Fruit fly (Drosophila melanogaster) Kc167 (cell line): ENCODE results near the gene CG34448.

Source experiments
- Myc ChIP-seq: fragments of >200 bp; optimal IDR thresholded peaks from 2 replicates; lab custom pipeline; 2017; ENCODE audit warnings: missing external identifiers
- Sin3A ChIP-seq: fragments of >200 bp; optimal IDR thresholded peaks from 2 replicates; lab custom pipeline; 2018; ENCODE audit warnings: missing external identifiers
- h ChIP-seq: fragments of >200 bp; optimal IDR thresholded peaks from 3 replicates; lab custom pipeline; 2018; ENCODE audit warnings: missing external identifiers
- insv ChIP-seq: fragments of >200 bp; optimal IDR thresholded peaks from 3 replicates; lab custom pipeline; 2018; ENCODE audit warnings: missing external identifiers
- psq ChIP-seq: fragments of >200 bp; optimal IDR thresholded peaks from 2 replicates; lab custom pipeline; 2017; ENCODE audit warnings: missing external identifiers
- ttk ChIP-seq: sonication (Bioruptor generic); optimal IDR thresholded peaks from 2 replicates; lab custom pipeline; 2017; ENCODE audit warnings: missing external identifiers

Gene CG34448

DNA sequence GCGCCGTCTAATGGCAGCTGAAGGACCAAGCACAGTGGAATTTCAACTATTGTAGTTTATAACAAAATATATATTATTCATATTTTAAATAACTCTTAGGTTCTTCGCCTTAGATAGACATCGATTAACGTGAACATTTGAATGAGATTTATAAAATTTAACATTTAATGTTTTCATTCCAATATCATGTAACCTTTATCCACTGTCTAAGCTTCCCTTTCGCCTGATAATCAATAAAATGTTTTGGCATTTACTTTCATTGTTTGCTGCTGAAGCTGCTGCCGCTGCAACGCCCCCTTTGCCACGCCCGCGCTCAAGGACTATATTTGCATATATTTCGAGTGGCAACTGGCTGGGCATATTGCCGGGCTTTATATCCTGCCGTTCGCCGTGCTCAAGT lies 22.9 kb downstream of the CG34448 start:
- TF ChIP-seq psq (lab: Kevin White, UChicago) (no peak), Myc (no peak), insv (lab: Kevin White, UChicago) (no peak), Sin3A (no peak), h (lab: Kevin White, UChicago) (no peak), ttk (no peak)

DNA sequence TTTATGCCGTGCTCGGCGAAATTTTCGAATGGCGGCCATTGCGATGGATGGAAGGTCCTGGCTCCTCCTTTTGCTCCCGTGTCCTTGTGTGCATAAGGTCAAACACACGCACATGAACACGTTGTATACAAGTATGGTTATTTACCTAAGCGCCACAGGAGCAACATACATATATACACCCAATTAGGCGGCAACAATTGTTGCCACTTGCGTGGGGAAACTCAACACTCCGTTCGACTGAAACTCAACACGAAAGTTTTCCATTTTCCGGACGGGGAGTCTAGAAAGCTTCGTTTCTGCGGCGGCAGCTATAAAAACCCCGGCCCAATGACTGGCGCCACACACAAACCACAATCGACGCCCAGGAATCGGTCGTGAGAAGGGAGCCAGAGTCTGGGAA lies 26.4 kb downstream of the CG34448 start, which contains the start of gene CG46448:
CG46448 (plus strand) TSS at position 340 of the 400 bp plus-strand sequence.
- TF ChIP-seq h (lab: Kevin White, UChicago) (no peak), Myc (no peak)

- TF ChIP-seq Myc (no peak), Sin3A (no peak), h (lab: Kevin White, UChicago) (no peak), insv (lab: Kevin White, UChicago) (no peak), ttk (no peak), psq (lab: Kevin White, UChicago) (no peak)
These were observed 27.2 kb downstream of the CG34448 start, which contains the start of gene CG43750 for dm6 chr2L:2390589-2390988. Gene CG43750 (minus strand): TSS chr2L:2390689.

dm6 chr2L:2385692-2386091 lies 32.1 kb downstream of the CG34448 start, which contains the start of gene CG3557:
Gene CG3557 (minus strand): TSS chr2L:2385792.
- TF ChIP-seq Sin3A (no peak), insv (lab: Kevin White, UChicago) (no peak), Myc (no peak), ttk (no peak), psq (lab: Kevin White, UChicago) (no peak), h (lab: Kevin White, UChicago) (no peak)

dm6 chr2L:2382971-2383370 lies 34.8 kb downstream of the CG34448 start, which contains the start of gene PIG-Wa:
Gene PIG-Wa (plus strand): TSS chr2L:2383202.
- TF ChIP-seq Sin3A = no peak

- no peak for TF ChIP-seq Sin3A
- no peak for TF ChIP-seq h (lab: Kevin White, UChicago)
- no peak for TF ChIP-seq psq (lab: Kevin White, UChicago)
- TF ChIP-seq ttk = no peak
- no peak for TF ChIP-seq Myc
- no peak for TF ChIP-seq insv (lab: Kevin White, UChicago)
These were observed 37.0 kb downstream of the CG34448 start, which contains the start of gene Eogt for dm6 chr2L:2380805-2381204. Gene Eogt (plus strand): TSS chr2L:2381097.

dm6 chr2L:2376418-2376702 lies 41.4 kb downstream of the CG34448 start:
- TF ChIP-seq Myc = no peak
- no peak for TF ChIP-seq h (lab: Kevin White, UChicago)
- no peak for TF ChIP-seq psq (lab: Kevin White, UChicago)
- no peak for TF ChIP-seq Sin3A
- no peak for TF ChIP-seq insv (lab: Kevin White, UChicago)

dm6 chr2L:2375655-2376417 lies 41.9 kb downstream of the CG34448 start, which contains the start of gene Atxn7:
Gene Atxn7 (plus strand): TSS chr2L:2375841.
- no peak for TF ChIP-seq h (lab: Kevin White, UChicago)
- no peak for TF ChIP-seq insv (lab: Kevin White, UChicago)
- TF ChIP-seq ttk = no peak
- TF ChIP-seq Sin3A = no peak
- no peak for TF ChIP-seq psq (lab: Kevin White, UChicago)
- no peak for TF ChIP-seq Myc

DNA sequence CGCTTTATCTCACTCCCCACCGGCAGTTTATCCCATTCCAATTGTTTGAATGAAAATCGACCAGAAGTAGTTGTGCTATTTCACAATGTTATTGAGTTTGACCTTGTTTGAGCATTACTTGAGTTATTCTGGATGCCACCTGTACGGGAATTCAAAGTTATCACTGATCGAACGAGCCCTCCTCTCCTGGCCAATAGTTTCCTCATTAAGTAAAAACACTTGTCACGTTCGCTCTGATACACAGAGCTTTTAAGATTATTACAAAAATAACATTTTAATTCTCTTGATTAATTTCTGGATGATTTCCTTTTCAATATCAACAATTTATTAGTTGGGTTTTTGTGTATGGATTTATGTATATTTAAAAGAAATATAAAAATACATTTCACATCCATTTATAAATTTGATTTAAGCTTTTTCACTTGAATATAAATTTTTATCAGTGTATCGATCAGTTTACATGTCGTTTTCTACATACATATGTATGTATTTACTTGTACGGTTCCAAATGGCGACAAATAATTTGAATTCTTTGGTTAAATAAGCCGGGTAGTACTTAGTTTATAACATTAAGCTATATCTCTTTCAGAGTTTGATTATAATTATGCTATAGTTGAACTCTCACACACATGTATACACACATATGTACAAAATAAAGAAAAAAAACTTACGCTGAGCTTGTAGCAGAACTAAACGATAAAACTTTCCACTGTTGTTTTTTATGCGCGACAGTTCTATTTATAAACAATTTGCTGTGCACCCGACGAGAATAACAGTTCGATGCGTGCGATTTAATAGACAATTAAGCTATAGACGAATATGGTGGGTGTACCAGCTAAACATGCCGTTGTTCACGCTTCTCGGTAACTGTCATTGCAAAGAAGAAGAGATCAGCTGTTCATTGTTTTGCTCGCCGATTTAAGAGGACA lies 43.7 kb downstream of the CG34448 start, which contains the start of the genes CG3609 and CG15390:
CG3609 (minus strand) TSS at position 810 of the 929 bp plus-strand sequence.
CG15390 (plus strand) TSS at position 896 of the 929 bp plus-strand sequence.
- TF ChIP-seq ttk (no peak), psq (lab: Kevin White, UChicago) (no peak), insv (lab: Kevin White, UChicago) (no peak), Myc (no peak), Sin3A (no peak), h (lab: Kevin White, UChicago) (no peak)

dm6 chr2L:2372112-2372449 lies 45.7 kb downstream of the CG34448 start:
- TF ChIP-seq Myc (no peak), h (lab: Kevin White, UChicago) (no peak)

DNA sequence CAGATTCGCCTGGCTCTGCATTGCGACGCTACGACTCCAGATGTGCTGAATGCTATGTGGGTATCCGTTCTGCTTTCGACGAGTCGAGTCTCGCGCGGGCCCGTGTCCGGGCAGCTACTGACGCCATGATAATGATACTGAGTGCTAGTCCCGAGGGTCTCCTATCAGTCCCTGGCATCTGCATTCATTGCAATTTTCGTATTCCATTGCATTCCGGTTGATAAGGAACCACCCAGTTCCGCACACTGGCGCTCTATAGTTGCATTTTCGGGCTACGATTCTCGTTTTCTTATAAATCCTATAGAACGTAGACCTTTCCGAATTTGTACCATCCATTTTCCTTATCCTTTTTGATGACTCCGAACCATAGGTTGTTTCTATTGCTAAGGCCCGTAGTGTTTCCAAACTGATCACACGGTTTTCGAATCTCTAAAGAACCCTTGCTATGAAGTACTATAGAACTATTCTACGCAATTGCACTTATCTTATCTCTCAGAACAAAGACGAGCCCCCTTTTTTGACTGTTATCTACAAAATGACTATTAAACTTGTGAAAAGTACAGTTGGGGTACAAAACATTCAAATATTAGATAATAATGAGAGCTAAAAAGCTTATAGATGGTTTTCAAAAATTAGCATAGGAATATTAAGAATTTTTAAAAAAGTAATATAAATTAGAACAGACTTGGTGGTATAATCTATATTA lies 46.2 kb downstream of the CG34448 start, which contains the start of gene CG3597:
CG3597 (minus strand) TSS at position 119 of the 706 bp plus-strand sequence.
- no peak for TF ChIP-seq Sin3A
- TF ChIP-seq psq (lab: Kevin White, UChicago) = no peak
- no peak for TF ChIP-seq insv (lab: Kevin White, UChicago)
- TF ChIP-seq ttk = no peak
- TF ChIP-seq h (lab: Kevin White, UChicago) = no peak
- TF ChIP-seq Myc = no peak

- TF ChIP-seq Sin3A = no peak
- TF ChIP-seq ttk = no peak
- no peak for TF ChIP-seq insv (lab: Kevin White, UChicago)
- no peak for TF ChIP-seq psq (lab: Kevin White, UChicago)
- TF ChIP-seq h (lab: Kevin White, UChicago) = no peak
- no peak for TF ChIP-seq Myc
These were observed 47.4 kb downstream of the CG34448 start for dm6 chr2L:2370352-2370751.
